Worm (Caenorhabditis elegans) whole organism, L3 larva: ENCODE results near the gene copg-1.
A peak's percentile ranks its signal among the peaks of the same experiment; 100 is the strongest.

Source experiments
- R02D3.7 ChIP-seq: fragments of 150-350 bp; optimal IDR thresholded peaks from 2 replicates; lab custom pipeline; 2014; ENCODE audit warnings: missing biosample characterization, missing genetic modification characterization
- ZK546.5 ChIP-seq: sonication (generic microtip); optimal IDR thresholded peaks from 2 replicates; lab custom pipeline; 2017; ENCODE audit warnings: missing biosample characterization, missing genetic modification characterization
- ceh-16 ChIP-seq: sonication (generic microtip); optimal IDR thresholded peaks from 2 replicates; lab custom pipeline; 2017; ENCODE audit warnings: missing biosample characterization, missing genetic modification characterization
- ceh-28 ChIP-seq: fragments of 150-350 bp; optimal IDR thresholded peaks from 2 replicates; lab custom pipeline; 2014; ENCODE audit warnings: missing biosample characterization, missing genetic modification reagents, missing genetic modification characterization
- ceh-82 ChIP-seq: fragments of 150-350 bp; optimal IDR thresholded peaks from 2 replicates; lab custom pipeline; 2014; ENCODE audit warnings: missing biosample characterization, missing genetic modification characterization
- daf-12 ChIP-seq: fragments of 150-350 bp; optimal IDR thresholded peaks from 2 replicates; lab custom pipeline; 2014; ENCODE audit warnings: missing biosample characterization, missing genetic modification reagents, missing genetic modification characterization
- egl-27 ChIP-seq: sonication (generic microtip); optimal IDR thresholded peaks from 4 replicates; lab custom pipeline; 2017; ENCODE audit warnings: missing biosample characterization, missing genetic modification reagents, missing genetic modification characterization
- egl-5 ChIP-seq: fragments of 150-350 bp; optimal IDR thresholded peaks from 2 replicates; lab custom pipeline; 2017; ENCODE audit warnings: missing biosample characterization, missing genetic modification reagents, missing genetic modification characterization, inconsistent platforms
- elt-1 ChIP-seq: fragments of 150-350 bp; optimal IDR thresholded peaks from 2 replicates; lab custom pipeline; 2014; ENCODE audit warnings: missing biosample characterization, missing genetic modification characterization
- elt-2 ChIP-seq: sonication (generic microtip); optimal IDR thresholded peaks from 2 replicates; lab custom pipeline; 2016; ENCODE audit warnings: missing genetic modification reagents, mild to moderate bottlenecking, missing genetic modification characterization, missing compliant biosample characterization
- fkh-10 ChIP-seq: sonication (generic microtip); optimal IDR thresholded peaks from 2 replicates; lab custom pipeline; 2017; ENCODE audit warnings: missing biosample characterization, missing genetic modification reagents, missing genetic modification characterization
- fkh-2 ChIP-seq: fragments of 150-350 bp; optimal IDR thresholded peaks from 2 replicates; lab custom pipeline; 2014; ENCODE audit warnings: missing biosample characterization, missing genetic modification reagents, missing genetic modification characterization
- hmg-11 ChIP-seq: sonication (generic microtip); optimal IDR thresholded peaks from 2 replicates; lab custom pipeline; 2016; ENCODE audit warnings: missing genetic modification characterization, missing compliant biosample characterization
- lin-15B ChIP-seq: fragments of 150-350 bp; optimal IDR thresholded peaks from 2 replicates; lab custom pipeline; 2014; ENCODE audit warnings: missing biosample characterization, missing genetic modification characterization
- lin-39 ChIP-seq: fragments of 150-350 bp; optimal IDR thresholded peaks from 2 replicates; lab custom pipeline; 2018; ENCODE audit warnings: missing biosample characterization, missing genetic modification reagents, missing genetic modification characterization
- nfya-1 ChIP-seq: sonication (generic microtip); optimal IDR thresholded peaks from 2 replicates; lab custom pipeline; 2017; ENCODE audit warnings: missing genetic modification characterization, mild to moderate bottlenecking, missing compliant biosample characterization, antibody characterized with exemption, moderate library complexity; ENCODE audit not compliant: insufficient read depth
- nhr-12 ChIP-seq: fragments of 150-350 bp; optimal IDR thresholded peaks from 2 replicates; lab custom pipeline; 2014; ENCODE audit warnings: missing biosample characterization, missing genetic modification characterization
- nhr-23 ChIP-seq: fragments of 150-350 bp; optimal IDR thresholded peaks from 2 replicates; lab custom pipeline; 2014; ENCODE audit warnings: missing biosample characterization, missing genetic modification reagents, missing genetic modification characterization
- nhr-237 ChIP-seq: fragments of 150-350 bp; optimal IDR thresholded peaks from 2 replicates; lab custom pipeline; 2014; ENCODE audit warnings: missing biosample characterization, missing genetic modification characterization
- nhr-25 ChIP-seq: sonication (generic microtip); optimal IDR thresholded peaks from 2 replicates; lab custom pipeline; 2017; ENCODE audit warnings: missing biosample characterization, missing genetic modification characterization
- nhr-28 ChIP-seq: fragments of 150-350 bp; optimal IDR thresholded peaks from 2 replicates; lab custom pipeline; 2014; ENCODE audit warnings: missing biosample characterization, missing genetic modification characterization
- nhr-43 ChIP-seq: sonication (generic microtip); optimal IDR thresholded peaks from 2 replicates; lab custom pipeline; 2016; ENCODE audit warnings: mild to moderate bottlenecking, missing genetic modification characterization, missing compliant biosample characterization; ENCODE audit not compliant: poor library complexity, severe bottlenecking
- nhr-67 ChIP-seq: fragments of 150-350 bp; optimal IDR thresholded peaks from 2 replicates; lab custom pipeline; 2014; ENCODE audit warnings: missing biosample characterization, missing genetic modification characterization
- nhr-76 ChIP-seq: fragments of 150-350 bp; sonication (generic microtip); optimal IDR thresholded peaks from 5 replicates; lab custom pipeline; 2014; ENCODE audit warnings: missing biosample characterization, missing genetic modification characterization
- pha-4 ChIP-seq: fragments of 150-350 bp; optimal IDR thresholded peaks from 2 replicates; lab custom pipeline; 2014; ENCODE audit warnings: missing biosample characterization, missing genetic modification reagents, missing genetic modification characterization
- skn-1 ChIP-seq: fragments of 150-350 bp; optimal IDR thresholded peaks from 2 replicates; lab custom pipeline; 2014; ENCODE audit warnings: missing biosample characterization, missing genetic modification characterization
- tbx-2 ChIP-seq: sonication (generic microtip); optimal IDR thresholded peaks from 2 replicates; lab custom pipeline; 2016; ENCODE audit warnings: mild to moderate bottlenecking, missing genetic modification characterization, missing compliant biosample characterization
- unc-39 ChIP-seq: sonication (generic microtip); optimal IDR thresholded peaks from 4 replicates; lab custom pipeline; 2017; ENCODE audit warnings: missing biosample characterization, missing genetic modification characterization
- unc-62 ChIP-seq: fragments of 150-350 bp; sonication (generic microtip); optimal IDR thresholded peaks from 4 replicates; lab custom pipeline; 2014; ENCODE audit warnings: missing biosample characterization, missing genetic modification reagents, missing genetic modification characterization
- zag-1 ChIP-seq: fragments of 150-350 bp; optimal IDR thresholded peaks from 2 replicates; lab custom pipeline; 2014; ENCODE audit warnings: missing biosample characterization, missing genetic modification characterization
- ztf-11 ChIP-seq: fragments of 150-350 bp; optimal IDR thresholded peaks from 2 replicates; lab custom pipeline; 2014; ENCODE audit warnings: missing biosample characterization, missing genetic modification characterization
- ztf-4 ChIP-seq: fragments of 150-350 bp; optimal IDR thresholded peaks from 2 replicates; lab custom pipeline; 2014; ENCODE audit warnings: missing biosample characterization, missing genetic modification characterization

Gene copg-1

ce11 chrIV:10161706-10162105, 10.0 kb downstream of the copg-1 start, which contains the start of gene pps-1:
pps-1 (plus strand) TSS chrIV:10162006.
- TF ChIP-seq ZK546.5 (tag; lab: Kevin White, UChicago): no peak
- TF ChIP-seq elt-1 (tag; lab: Kevin White, UChicago): no peak
- no peak for TF ChIP-seq nhr-67 (tag; lab: Kevin White, UChicago)
- no peak for TF ChIP-seq fkh-10 (GFP tag; lab: Kevin White, UChicago)
- TF ChIP-seq nhr-12 (tag; lab: Kevin White, UChicago): no peak
- no peak for TF ChIP-seq nfya-1 (tag; lab: Kevin White, UChicago)
- no peak for TF ChIP-seq ceh-16 (tag; lab: Kevin White, UChicago)
- TF ChIP-seq nhr-237: no peak
- TF ChIP-seq ceh-82: no peak
- no peak for TF ChIP-seq nhr-25 (tag; lab: Kevin White, UChicago)
- no peak for TF ChIP-seq tbx-2 (tag; lab: Kevin White, UChicago)
- no peak for TF ChIP-seq ztf-11
- no peak for TF ChIP-seq nhr-28 (tag; lab: Kevin White, UChicago)
- TF ChIP-seq R02D3.7 (tag; lab: Kevin White, UChicago): no peak
- no peak for TF ChIP-seq fkh-2
- TF ChIP-seq ceh-28: no peak
- no peak for TF ChIP-seq lin-39
- TF ChIP-seq zag-1: no peak

- TF ChIP-seq ztf-11: no peak
- TF ChIP-seq ceh-82: no peak
- no peak for TF ChIP-seq tbx-2 (tag; lab: Kevin White, UChicago)
- TF ChIP-seq egl-5 (tag; lab: Kevin White, UChicago): no peak
- TF ChIP-seq unc-39 (tag; lab: Kevin White, UChicago): no peak
- TF ChIP-seq R02D3.7 (tag; lab: Kevin White, UChicago): no peak
Measured at ce11 chrIV:10164086-10164485, 12.3 kb downstream of the copg-1 start.

ce11 chrIV:10170808-10171207, 19.1 kb downstream of the copg-1 start:
- peak; percentile 93 for TF ChIP-seq fkh-10 (GFP tag; lab: Kevin White, UChicago)
- no peak for TF ChIP-seq ztf-4

- TF ChIP-seq egl-5 (tag; lab: Kevin White, UChicago) (peak; percentile 52), nhr-76 (tag; lab: Kevin White, UChicago) (no peak), daf-12 (tag; lab: Kevin White, UChicago) (no peak)
- TF ChIP-seq, all 47 proteins: peak for 1
Measured at ce11 chrIV:10174328-10174727, 22.6 kb downstream of the copg-1 start, which contains the start of gene pxf-1. pxf-1 (minus strand) TSS chrIV:10174341.

ce11 chrIV:10174932-10175732, 23.4 kb downstream of the copg-1 start:
- TF ChIP-seq egl-27 (tag; lab: Kevin White, UChicago) (no peak), ceh-82 (no peak), ceh-28 (peak; percentile 24), hmg-11 (tag; lab: Kevin White, UChicago) (peak; percentile 37), pha-4 (peak; percentile 56), R02D3.7 (tag; lab: Kevin White, UChicago) (no peak), unc-62 (GFP tag; lab: Kevin White, UChicago) (no peak), skn-1 (tag; lab: Kevin White, UChicago) (no peak), nhr-25 (tag; lab: Kevin White, UChicago) (peak; percentile 16), nhr-43 (tag; lab: Kevin White, UChicago) (no peak), elt-2 (tag; lab: Kevin White, UChicago) (peak; percentile 45), nfya-1 (tag; lab: Kevin White, UChicago) (peak; percentile 29), nhr-67 (tag; lab: Kevin White, UChicago) (no peak), lin-15B (tag; lab: Kevin White, UChicago) (no peak), nhr-23 (tag; lab: Kevin White, UChicago) (no peak)
